Fruit fly (Drosophila melanogaster) whole organism, embryonic: ENCODE measurements around the gene CG16865.

Experiments used
- Abd-B ChIP-seq: fragments of 200-800 bp; sonication (Bioruptor generic); optimal IDR thresholded peaks from 2 replicates; lab custom pipeline; 2018; ENCODE audit warnings: missing biosample characterization, mild to moderate bottlenecking, missing genetic modification characterization, moderate library complexity
- Bgb ChIP-seq: fragments of 200-800 bp; sonication (Bioruptor generic); IDR thresholded peaks from 2 replicates; pipeline ENCODE4 v1.3.6; 2022; ENCODE audit warnings: missing biosample characterization, missing genetic modification characterization; ENCODE audit not compliant: partially characterized antibody
- CG11398 ChIP-seq: fragments of 200-800 bp; sonication (Bioruptor generic); optimal IDR thresholded peaks from 2 replicates; lab custom pipeline; 2016; ENCODE audit warnings: missing biosample characterization, missing genetic modification characterization
- CG12659 ChIP-seq: fragments of 200-800 bp; sonication (Bioruptor generic); optimal IDR thresholded peaks from 3 replicates; lab custom pipeline; 2017; ENCODE audit warnings: mild to moderate bottlenecking, missing biosample characterization, missing genetic modification reagents, missing genetic modification characterization
- CG13287 ChIP-seq: fragments of 200-800 bp; sonication (Bioruptor generic); IDR thresholded peaks from 2 replicates; pipeline ENCODE4 v1.3.6; 2022; ENCODE audit warnings: missing biosample characterization, missing genetic modification characterization; ENCODE audit not compliant: partially characterized antibody
- CG14860 ChIP-seq: fragments of 200-800 bp; sonication (Bioruptor generic); IDR thresholded peaks from 3 replicates; pipeline ENCODE4 v1.3.6; 2022; ENCODE audit warnings: missing biosample characterization, missing genetic modification characterization; ENCODE audit not compliant: partially characterized antibody
- CG15514 ChIP-seq: fragments of 200-800 bp; sonication (Bioruptor generic); optimal IDR thresholded peaks from 3 replicates; lab custom pipeline; 2017; ENCODE audit warnings: missing biosample characterization, missing genetic modification characterization, mild to moderate bottlenecking, moderate library complexity, missing genetic modification reagents
- CG16813 ChIP-seq: fragments of 200-800 bp; sonication (Bioruptor generic); IDR thresholded peaks from 3 replicates; pipeline ENCODE4 v1.3.6; 2022; ENCODE audit warnings: missing biosample characterization, missing genetic modification characterization; ENCODE audit not compliant: partially characterized antibody
- CG30020 ChIP-seq: fragments of 200-800 bp; optimal IDR thresholded peaks from 2 replicates; lab custom pipeline; 2019; ENCODE audit warnings: missing biosample characterization, mild to moderate bottlenecking, missing genetic modification characterization, moderate library complexity
- CG34224 ChIP-seq: fragments of 200-800 bp; sonication (Bioruptor generic); IDR thresholded peaks from 3 replicates; pipeline ENCODE4 v1.3.6; 2022; ENCODE audit warnings: missing biosample characterization, missing genetic modification characterization; ENCODE audit not compliant: partially characterized antibody
- CG4282 ChIP-seq: fragments of 200-800 bp; sonication (Bioruptor generic); optimal IDR thresholded peaks from 2 replicates; lab custom pipeline; 2016; ENCODE audit warnings: missing biosample characterization, missing genetic modification characterization
- CG4617 ChIP-seq: fragments of 200-800 bp; sonication (Bioruptor generic); optimal IDR thresholded peaks from 3 replicates; lab custom pipeline; 2016; ENCODE audit warnings: missing biosample characterization, missing genetic modification characterization, borderline replicate concordance
- CG7271 ChIP-seq: fragments of 200-800 bp; sonication (Bioruptor generic); optimal IDR thresholded peaks from 2 replicates; lab custom pipeline; 2018; ENCODE audit warnings: missing biosample characterization, mild to moderate bottlenecking, missing genetic modification characterization, moderate library complexity
- CG8924 ChIP-seq: fragments of 200-800 bp; optimal IDR thresholded peaks from 3 replicates; lab custom pipeline; 2019; ENCODE audit warnings: missing biosample characterization, mild to moderate bottlenecking, missing genetic modification characterization, moderate library complexity
- Dek ChIP-seq: fragments of 200-800 bp; sonication (Bioruptor generic); optimal IDR thresholded peaks from 3 replicates; lab custom pipeline; 2019; ENCODE audit warnings: missing biosample characterization, mild to moderate bottlenecking, missing genetic modification characterization, moderate library complexity
- Dp ChIP-seq: fragments of 200-800 bp; sonication (Bioruptor generic); optimal IDR thresholded peaks from 2 replicates; lab custom pipeline; 2018; ENCODE audit warnings: missing biosample characterization, mild to moderate bottlenecking, missing genetic modification characterization, moderate library complexity
- Dref ChIP-seq: fragments of 200-800 bp; sonication (Bioruptor generic); IDR thresholded peaks from 2 replicates; pipeline ENCODE4 v1.3.6; 2022; ENCODE audit warnings: missing biosample characterization, missing genetic modification characterization
- Ets97D ChIP-seq: fragments of 200-800 bp; sonication (Bioruptor generic); optimal IDR thresholded peaks from 3 replicates; lab custom pipeline; 2016; ENCODE audit warnings: missing biosample characterization, missing genetic modification characterization
- HmgD ChIP-seq: fragments of 200-800 bp; sonication (Bioruptor generic); optimal IDR thresholded peaks from 3 replicates; lab custom pipeline; 2016; ENCODE audit warnings: missing biosample characterization, missing genetic modification characterization
- HmgZ ChIP-seq: fragments of 200-800 bp; sonication (Bioruptor generic); optimal IDR thresholded peaks from 2 replicates; lab custom pipeline; 2018; ENCODE audit warnings: missing biosample characterization, mild to moderate bottlenecking, missing genetic modification characterization
- Lhr ChIP-seq: fragments of 200-800 bp; sonication (Bioruptor generic); optimal IDR thresholded peaks from 3 replicates; lab custom pipeline; 2017; ENCODE audit warnings: mild to moderate bottlenecking, missing biosample characterization, missing genetic modification reagents, missing genetic modification characterization
- NC2α ChIP-seq: fragments of 200-800 bp; sonication (Bioruptor generic); optimal IDR thresholded peaks from 2 replicates; lab custom pipeline; 2016; ENCODE audit warnings: missing biosample characterization, missing genetic modification characterization
- Neu2 ChIP-seq: fragments of 200-800 bp; sonication (Bioruptor generic); optimal IDR thresholded peaks from 3 replicates; lab custom pipeline; 2016; ENCODE audit warnings: missing biosample characterization, missing genetic modification characterization, borderline replicate concordance
- Pdp1 ChIP-seq, 2 experiments: fragments of 200-800 bp; sonication (Bioruptor generic); optimal IDR thresholded peaks; 3 replicates each; lab custom pipeline; 2016; ENCODE audit warnings: missing biosample characterization in 2 of 2, missing genetic modification characterization in 2 of 2, mild to moderate bottlenecking in 1 of 2, moderate library complexity in 1 of 2
- Scr ChIP-seq: fragments of 200-800 bp; sonication (Bioruptor generic); IDR thresholded peaks from 2 replicates; pipeline ENCODE4 v1.3.6; 2022; ENCODE audit warnings: missing biosample characterization, missing genetic modification characterization; ENCODE audit not compliant: partially characterized antibody
- Sin3A ChIP-seq: fragments of >200 bp; optimal IDR thresholded peaks from 2 replicates; lab custom pipeline; 2018
- Spps ChIP-seq: fragments of 200-800 bp; sonication (Bioruptor generic); optimal IDR thresholded peaks from 2 replicates; lab custom pipeline; 2018; ENCODE audit warnings: missing biosample characterization, mild to moderate bottlenecking, missing genetic modification characterization
- Vsx1 ChIP-seq: fragments of 200-800 bp; sonication (Bioruptor generic); optimal IDR thresholded peaks from 2 replicates; lab custom pipeline; 2017; ENCODE audit warnings: missing biosample characterization, mild to moderate bottlenecking, missing genetic modification characterization, missing genetic modification reagents
- al ChIP-seq: fragments of 200-800 bp; sonication (Bioruptor generic); IDR thresholded peaks from 2 replicates; pipeline ENCODE4 v1.3.6; 2022; ENCODE audit warnings: missing biosample characterization, missing genetic modification characterization
- amos ChIP-seq: fragments of 200-800 bp; sonication (Bioruptor generic); IDR thresholded peaks from 2 replicates; pipeline ENCODE4 v1.3.6; 2022; ENCODE audit warnings: missing biosample characterization, missing genetic modification characterization; ENCODE audit not compliant: partially characterized antibody
- chinmo ChIP-seq: fragments of 200-800 bp; sonication (Bioruptor generic); IDR thresholded peaks from 4 replicates; pipeline ENCODE4 v1.3.6; 2022; ENCODE audit warnings: missing biosample characterization, missing genetic modification characterization; ENCODE audit not compliant: partially characterized antibody
- crol ChIP-seq: fragments of 200-800 bp; sonication (Bioruptor generic); IDR thresholded peaks from 2 replicates; pipeline ENCODE4 v1.3.6; 2022; ENCODE audit warnings: missing biosample characterization, missing genetic modification characterization
- dpn ChIP-seq, 2 experiments: fragments of 200-800 bp; sonication (Bioruptor generic); optimal IDR thresholded peaks; 3 replicates each; lab custom pipeline; 2016; ENCODE audit warnings: missing biosample characterization in 2 of 2, missing genetic modification characterization in 2 of 2
- eyg ChIP-seq: fragments of 200-800 bp; sonication (Bioruptor generic); optimal IDR thresholded peaks from 3 replicates; lab custom pipeline; 2016; ENCODE audit warnings: missing biosample characterization, missing genetic modification characterization
- grau ChIP-seq: fragments of 200-800 bp; optimal IDR thresholded peaks from 3 replicates; lab custom pipeline; 2019; ENCODE audit warnings: missing biosample characterization, mild to moderate bottlenecking, missing genetic modification characterization, moderate library complexity
- hbn ChIP-seq: fragments of 200-800 bp; sonication (Bioruptor generic); IDR thresholded peaks from 2 replicates; pipeline ENCODE4 v1.3.6; 2022; ENCODE audit warnings: missing biosample characterization, missing genetic modification characterization; ENCODE audit not compliant: partially characterized antibody
- inv ChIP-seq: fragments of 200-800 bp; sonication (Bioruptor generic); IDR thresholded peaks from 2 replicates; pipeline ENCODE4 v1.3.6; 2022; ENCODE audit warnings: missing biosample characterization, missing genetic modification characterization; ENCODE audit not compliant: partially characterized antibody
- kay ChIP-seq: fragments of 200-800 bp; sonication (Bioruptor generic); optimal IDR thresholded peaks from 2 replicates; lab custom pipeline; 2016; ENCODE audit warnings: missing biosample characterization, missing genetic modification characterization
- knrl ChIP-seq: fragments of 200-800 bp; sonication (Bioruptor generic); IDR thresholded peaks from 3 replicates; pipeline ENCODE4 v1.3.6; 2022; ENCODE audit warnings: missing biosample characterization, missing genetic modification characterization; ENCODE audit not compliant: partially characterized antibody
- nerfin-2 ChIP-seq: fragments of 200-800 bp; sonication (Bioruptor generic); IDR thresholded peaks from 2 replicates; pipeline ENCODE4 v1.3.6; 2022; ENCODE audit warnings: missing biosample characterization, missing genetic modification characterization; ENCODE audit not compliant: partially characterized antibody
- nmo ChIP-seq: fragments of 200-800 bp; sonication (Bioruptor generic); optimal IDR thresholded peaks from 2 replicates; lab custom pipeline; 2018; ENCODE audit warnings: missing biosample characterization, mild to moderate bottlenecking, missing genetic modification characterization, moderate library complexity
- onecut ChIP-seq: fragments of 200-800 bp; sonication (Bioruptor generic); IDR thresholded peaks from 2 replicates; pipeline ENCODE4 v1.3.6; 2022; ENCODE audit warnings: missing biosample characterization, missing genetic modification characterization
- phol ChIP-seq: fragments of 200-800 bp; sonication (Bioruptor generic); optimal IDR thresholded peaks from 3 replicates; lab custom pipeline; 2018; ENCODE audit warnings: missing biosample characterization, mild to moderate bottlenecking, missing genetic modification characterization, moderate library complexity
- pzg ChIP-seq: fragments of 200-800 bp; sonication (Bioruptor generic); optimal IDR thresholded peaks from 3 replicates; lab custom pipeline; 2018; ENCODE audit warnings: missing biosample characterization, mild to moderate bottlenecking, missing genetic modification characterization, moderate library complexity
- sna ChIP-seq: fragments of 200-800 bp; sonication (Bioruptor generic); IDR thresholded peaks from 2 replicates; pipeline ENCODE4 v1.3.6; 2022; ENCODE audit warnings: missing biosample characterization, missing genetic modification characterization; ENCODE audit not compliant: partially characterized antibody
- vfl ChIP-seq: fragments of 200-800 bp; sonication (Bioruptor generic); optimal IDR thresholded peaks from 2 replicates; lab custom pipeline; 2016; ENCODE audit warnings: missing biosample characterization, missing genetic modification characterization
- vnd ChIP-seq: fragments of 200-800 bp; sonication (Bioruptor generic); IDR thresholded peaks from 3 replicates; pipeline ENCODE4 v1.3.6; 2022; ENCODE audit warnings: missing biosample characterization, missing genetic modification characterization; ENCODE audit not compliant: partially characterized antibody
- zen ChIP-seq: fragments of 200-800 bp; sonication (Bioruptor generic); optimal IDR thresholded peaks from 3 replicates; lab custom pipeline; 2018; ENCODE audit warnings: missing biosample characterization, mild to moderate bottlenecking, missing genetic modification characterization, moderate library complexity

CG16865 gene

dm6 chr2L:13829540-13829939 is 18.2 kb downstream of the CG16865 start, which contains the start of the genes Arpc1 and Orc5:
Gene Arpc1 (minus strand): TSS chr2L:13829741.
Gene Orc5 (plus strand): TSS chr2L:13829837.
- TF ChIP-seq pzg (GFP tag; lab: Kevin White, UChicago) (peak; percentile 96), Ets97D (GFP tag; lab: Kevin White, UChicago) (peak; percentile 62), CG16813 (GFP tag; lab: Robert Waterston, UW) (peak; percentile 88), CG7271 (peak; percentile 50), Vsx1 (GFP tag; lab: Kevin White, UChicago) (no peak), CG8924 (peak; percentile 1), inv (GFP tag; lab: Robert Waterston, UW) (peak; percentile 80; the same call in 1 of the 2 replicates), al (GFP tag; lab: Robert Waterston, UW) (no peak), CG34224 (GFP tag; lab: Robert Waterston, UW) (peak; percentile 94), dpn (GFP tag; optimal IDR thresholded peaks at IDR 0.05; lab: Kevin White, UChicago) (peak in 1 of 2 experiments; percentile 27), crol (GFP tag; lab: Robert Waterston, UW) (no peak), Pdp1 (GFP tag; optimal IDR thresholded peaks at IDR 0.05; lab: Kevin White, UChicago) (peak in 1 of 2 experiments; percentile 84), NC2α (GFP tag; lab: Kevin White, UChicago) (no peak), Scr (GFP tag; lab: Robert Waterston, UW) (peak; percentile 86), Abd-B (GFP tag; lab: Kevin White, UChicago) (peak; percentile 17), kay (GFP tag; lab: Kevin White, UChicago) (peak; percentile 78), CG12659 (peak; percentile 79), Neu2 (GFP tag; lab: Kevin White, UChicago) (no peak), HmgZ (tag; lab: Kevin White, UChicago) (peak; percentile 67), Dp (GFP tag; lab: Kevin White, UChicago) (peak; percentile 88), CG13287 (GFP tag; lab: Robert Waterston, UW) (peak; percentile 93), CG4282 (GFP tag; lab: Kevin White, UChicago) (no peak), onecut (GFP tag; lab: Robert Waterston, UW) (peak; percentile 48), amos (peak; percentile 94), nmo (GFP tag; lab: Kevin White, UChicago) (peak; percentile 52), HmgD (peak; percentile 46), chinmo (GFP tag; lab: Robert Waterston, UW) (0 out of 4 replicates have a peak, but pooled peaks have one; percentile 65), grau (tag; lab: Kevin White, UChicago) (peak; percentile 48), eyg (GFP tag; lab: Kevin White, UChicago) (no peak), Lhr (GFP tag; lab: Kevin White, UChicago) (peak; percentile 69), CG14860 (GFP tag; lab: Robert Waterston, UW) (peak; percentile 83), vnd (peak; percentile 73), Dref (peak; percentile 89), knrl (GFP tag; lab: Robert Waterston, UW) (peak; percentile 88), CG4617 (GFP tag; lab: Kevin White, UChicago) (peak; percentile 79), nerfin-2 (GFP tag; lab: Robert Waterston, UW) (peak; percentile 64), zen (tag; lab: Kevin White, UChicago) (peak; percentile 40), vfl (GFP tag; lab: Kevin White, UChicago) (peak; percentile 7), hbn (GFP tag; lab: Robert Waterston, UW) (peak; percentile 92), CG15514 (GFP tag; lab: Kevin White, UChicago) (peak; percentile 51), Sin3A (lab: Kevin White, UChicago) (peak; percentile 58), Bgb (peak; percentile 87), sna (peak; percentile 84), phol (tag; lab: Kevin White, UChicago) (peak; percentile 56), CG30020 (tag; lab: Kevin White, UChicago) (peak; percentile 39), Dek (tag; lab: Kevin White, UChicago) (no peak), Spps (tag; lab: Kevin White, UChicago) (no peak), CG11398 (no peak)
